Worm (Caenorhabditis elegans) whole organism, L3 larva: ENCODE results near the gene F10C1.9.
A peak's percentile ranks its signal among the peaks of the same experiment; 100 is the strongest.

Experiments
- R02D3.7 ChIP-seq: fragments of 150-350 bp; optimal IDR thresholded peaks from 2 replicates; lab custom pipeline; 2014; ENCODE audit warnings: missing biosample characterization, missing genetic modification characterization
- ZK546.5 ChIP-seq: sonication (generic microtip); optimal IDR thresholded peaks from 2 replicates; lab custom pipeline; 2017; ENCODE audit warnings: missing biosample characterization, missing genetic modification characterization
- aly-2 ChIP-seq: fragments of 150-350 bp; optimal IDR thresholded peaks from 2 replicates; lab custom pipeline; 2014; ENCODE audit warnings: missing biosample characterization, missing genetic modification characterization
- ama-1 ChIP-seq: fragments of 150-350 bp; optimal IDR thresholded peaks from 2 replicates; lab custom pipeline; 2018
- ceh-16 ChIP-seq: sonication (generic microtip); optimal IDR thresholded peaks from 2 replicates; lab custom pipeline; 2017; ENCODE audit warnings: missing biosample characterization, missing genetic modification characterization
- ceh-28 ChIP-seq: fragments of 150-350 bp; optimal IDR thresholded peaks from 2 replicates; lab custom pipeline; 2014; ENCODE audit warnings: missing biosample characterization, missing genetic modification reagents, missing genetic modification characterization
- ceh-82 ChIP-seq: fragments of 150-350 bp; optimal IDR thresholded peaks from 2 replicates; lab custom pipeline; 2014; ENCODE audit warnings: missing biosample characterization, missing genetic modification characterization
- ceh-9 ChIP-seq: sonication (generic microtip); optimal IDR thresholded peaks from 2 replicates; lab custom pipeline; 2018; ENCODE audit warnings: missing biosample characterization, missing genetic modification characterization
- daf-12 ChIP-seq: fragments of 150-350 bp; optimal IDR thresholded peaks from 2 replicates; lab custom pipeline; 2014; ENCODE audit warnings: missing biosample characterization, missing genetic modification reagents, missing genetic modification characterization
- egl-27 ChIP-seq: sonication (generic microtip); optimal IDR thresholded peaks from 4 replicates; lab custom pipeline; 2017; ENCODE audit warnings: missing biosample characterization, missing genetic modification reagents, missing genetic modification characterization
- egl-5 ChIP-seq: fragments of 150-350 bp; optimal IDR thresholded peaks from 2 replicates; lab custom pipeline; 2017; ENCODE audit warnings: missing biosample characterization, missing genetic modification reagents, missing genetic modification characterization, inconsistent platforms
- elt-1 ChIP-seq: fragments of 150-350 bp; optimal IDR thresholded peaks from 2 replicates; lab custom pipeline; 2014; ENCODE audit warnings: missing biosample characterization, missing genetic modification characterization
- elt-2 ChIP-seq: sonication (generic microtip); optimal IDR thresholded peaks from 2 replicates; lab custom pipeline; 2016; ENCODE audit warnings: missing genetic modification reagents, mild to moderate bottlenecking, missing genetic modification characterization, missing compliant biosample characterization
- eor-1 ChIP-seq, 2 experiments: fragments of 150-350 bp; optimal IDR thresholded peaks; 2 replicates each; lab custom pipeline; 2014 to 2018; ENCODE audit warnings: missing biosample characterization in 2 of 2, missing genetic modification characterization in 2 of 2
- fkh-10 ChIP-seq: sonication (generic microtip); optimal IDR thresholded peaks from 2 replicates; lab custom pipeline; 2017; ENCODE audit warnings: missing biosample characterization, missing genetic modification reagents, missing genetic modification characterization
- fkh-2 ChIP-seq: fragments of 150-350 bp; optimal IDR thresholded peaks from 2 replicates; lab custom pipeline; 2014; ENCODE audit warnings: missing biosample characterization, missing genetic modification reagents, missing genetic modification characterization
- fos-1 ChIP-seq: fragments of 150-350 bp; optimal IDR thresholded peaks from 2 replicates; lab custom pipeline; 2014; ENCODE audit warnings: missing biosample characterization, missing genetic modification characterization
- hmg-11 ChIP-seq: sonication (generic microtip); optimal IDR thresholded peaks from 2 replicates; lab custom pipeline; 2016; ENCODE audit warnings: missing genetic modification characterization, missing compliant biosample characterization
- jun-1 ChIP-seq: fragments of 150-350 bp; optimal IDR thresholded peaks from 2 replicates; lab custom pipeline; 2014; ENCODE audit warnings: missing biosample characterization, missing genetic modification reagents, missing genetic modification characterization
- lin-15B ChIP-seq: fragments of 150-350 bp; optimal IDR thresholded peaks from 2 replicates; lab custom pipeline; 2014; ENCODE audit warnings: missing biosample characterization, missing genetic modification characterization
- lin-39 ChIP-seq: fragments of 150-350 bp; optimal IDR thresholded peaks from 2 replicates; lab custom pipeline; 2018; ENCODE audit warnings: missing biosample characterization, missing genetic modification reagents, missing genetic modification characterization
- lsy-12 ChIP-seq: sonication (generic microtip); optimal IDR thresholded peaks from 2 replicates; lab custom pipeline; 2016; ENCODE audit warnings: mild to moderate bottlenecking, missing genetic modification characterization, missing compliant biosample characterization
- mdl-1 ChIP-seq: fragments of 150-350 bp; optimal IDR thresholded peaks from 2 replicates; lab custom pipeline; 2014; ENCODE audit warnings: missing biosample characterization, missing genetic modification characterization
- mml-1 ChIP-seq: fragments of 150-350 bp; sonication (generic microtip); optimal IDR thresholded peaks from 3 replicates; lab custom pipeline; 2014; ENCODE audit warnings: missing biosample characterization, missing genetic modification characterization
- nfya-1 ChIP-seq: sonication (generic microtip); optimal IDR thresholded peaks from 2 replicates; lab custom pipeline; 2017; ENCODE audit warnings: missing genetic modification characterization, mild to moderate bottlenecking, missing compliant biosample characterization, antibody characterized with exemption, moderate library complexity; ENCODE audit not compliant: insufficient read depth
- nhr-11 ChIP-seq: fragments of 150-350 bp; optimal IDR thresholded peaks from 2 replicates; lab custom pipeline; 2014; ENCODE audit warnings: missing biosample characterization, missing genetic modification characterization
- nhr-12 ChIP-seq: fragments of 150-350 bp; optimal IDR thresholded peaks from 2 replicates; lab custom pipeline; 2014; ENCODE audit warnings: missing biosample characterization, missing genetic modification characterization
- nhr-23 ChIP-seq: fragments of 150-350 bp; optimal IDR thresholded peaks from 2 replicates; lab custom pipeline; 2014; ENCODE audit warnings: missing biosample characterization, missing genetic modification reagents, missing genetic modification characterization
- nhr-237 ChIP-seq: fragments of 150-350 bp; optimal IDR thresholded peaks from 2 replicates; lab custom pipeline; 2014; ENCODE audit warnings: missing biosample characterization, missing genetic modification characterization
- nhr-25 ChIP-seq: sonication (generic microtip); optimal IDR thresholded peaks from 2 replicates; lab custom pipeline; 2017; ENCODE audit warnings: missing biosample characterization, missing genetic modification characterization
- nhr-28 ChIP-seq: fragments of 150-350 bp; optimal IDR thresholded peaks from 2 replicates; lab custom pipeline; 2014; ENCODE audit warnings: missing biosample characterization, missing genetic modification characterization
- nhr-76 ChIP-seq: fragments of 150-350 bp; sonication (generic microtip); optimal IDR thresholded peaks from 5 replicates; lab custom pipeline; 2014; ENCODE audit warnings: missing biosample characterization, missing genetic modification characterization
- nhr-77 ChIP-seq: fragments of 150-350 bp; optimal IDR thresholded peaks from 2 replicates; lab custom pipeline; 2014; ENCODE audit warnings: missing biosample characterization, missing genetic modification characterization
- pha-4 ChIP-seq: fragments of 150-350 bp; optimal IDR thresholded peaks from 2 replicates; lab custom pipeline; 2014; ENCODE audit warnings: missing biosample characterization, missing genetic modification reagents, missing genetic modification characterization
- pqm-1 ChIP-seq: fragments of 150-350 bp; optimal IDR thresholded peaks from 2 replicates; lab custom pipeline; 2017; ENCODE audit warnings: missing biosample characterization, missing genetic modification characterization, inconsistent platforms
- sea-2 ChIP-seq: fragments of 150-350 bp; sonication (generic microtip); optimal IDR thresholded peaks from 4 replicates; lab custom pipeline; 2014; ENCODE audit warnings: missing biosample characterization, missing genetic modification reagents, missing genetic modification characterization
- skn-1 ChIP-seq: fragments of 150-350 bp; optimal IDR thresholded peaks from 2 replicates; lab custom pipeline; 2014; ENCODE audit warnings: missing biosample characterization, missing genetic modification characterization
- snpc-4 ChIP-seq: fragments of 150-350 bp; optimal IDR thresholded peaks from 2 replicates; lab custom pipeline; 2014; ENCODE audit warnings: missing biosample characterization, missing genetic modification characterization
- tbx-2 ChIP-seq: sonication (generic microtip); optimal IDR thresholded peaks from 2 replicates; lab custom pipeline; 2016; ENCODE audit warnings: mild to moderate bottlenecking, missing genetic modification characterization, missing compliant biosample characterization
- unc-39 ChIP-seq: sonication (generic microtip); optimal IDR thresholded peaks from 4 replicates; lab custom pipeline; 2017; ENCODE audit warnings: missing biosample characterization, missing genetic modification characterization
- unc-62 ChIP-seq: fragments of 150-350 bp; sonication (generic microtip); optimal IDR thresholded peaks from 4 replicates; lab custom pipeline; 2014; ENCODE audit warnings: missing biosample characterization, missing genetic modification reagents, missing genetic modification characterization
- zag-1 ChIP-seq: fragments of 150-350 bp; optimal IDR thresholded peaks from 2 replicates; lab custom pipeline; 2014; ENCODE audit warnings: missing biosample characterization, missing genetic modification characterization
- ztf-11 ChIP-seq: fragments of 150-350 bp; optimal IDR thresholded peaks from 2 replicates; lab custom pipeline; 2014; ENCODE audit warnings: missing biosample characterization, missing genetic modification characterization
- ztf-4 ChIP-seq: fragments of 150-350 bp; optimal IDR thresholded peaks from 2 replicates; lab custom pipeline; 2014; ENCODE audit warnings: missing biosample characterization, missing genetic modification characterization

F10C1.9 gene

DNA sequence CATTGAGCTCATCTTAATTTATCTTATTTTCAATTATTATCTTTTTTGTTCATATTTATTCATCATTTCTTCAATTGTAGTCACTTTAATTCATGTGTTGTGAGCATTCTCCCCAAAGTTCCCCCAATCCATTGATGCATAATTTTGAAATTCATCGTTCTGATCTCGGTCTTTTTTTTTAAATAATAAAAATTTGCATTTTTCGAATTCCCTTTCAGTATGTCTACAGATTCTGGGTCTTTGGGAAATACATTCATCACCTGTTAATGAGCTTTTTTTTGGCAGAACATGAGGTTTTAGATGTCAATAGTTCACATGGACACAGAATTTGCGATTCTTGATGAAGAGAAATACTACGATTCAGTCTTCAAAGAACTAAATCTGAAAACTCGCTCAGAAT lies 25.2 kb downstream of the F10C1.9 start, which contains the start of gene damt-1:
TSS of gene damt-1 (plus strand) at position 301 of the 400 bp plus-strand sequence.
- TF ChIP-seq nhr-28 (tag; lab: Kevin White, UChicago) (no peak), mml-1 (tag; lab: Kevin White, UChicago) (no peak), eor-1 (tag; optimal IDR thresholded peaks at IDR 0.05; lab: Kevin White, UChicago) (no peak), aly-2 (tag; lab: Kevin White, UChicago) (no peak), pha-4 (tag; lab: Kevin White, UChicago) (no peak), elt-2 (tag; lab: Kevin White, UChicago) (no peak), nfya-1 (tag; lab: Kevin White, UChicago) (no peak), ZK546.5 (tag; lab: Kevin White, UChicago) (no peak), mdl-1 (tag; lab: Kevin White, UChicago) (no peak), ztf-4 (tag; lab: Kevin White, UChicago) (no peak), lin-39 (tag; lab: Kevin White, UChicago) (no peak), sea-2 (no peak), lsy-12 (tag; lab: Kevin White, UChicago) (no peak), ceh-82 (no peak)

DNA sequence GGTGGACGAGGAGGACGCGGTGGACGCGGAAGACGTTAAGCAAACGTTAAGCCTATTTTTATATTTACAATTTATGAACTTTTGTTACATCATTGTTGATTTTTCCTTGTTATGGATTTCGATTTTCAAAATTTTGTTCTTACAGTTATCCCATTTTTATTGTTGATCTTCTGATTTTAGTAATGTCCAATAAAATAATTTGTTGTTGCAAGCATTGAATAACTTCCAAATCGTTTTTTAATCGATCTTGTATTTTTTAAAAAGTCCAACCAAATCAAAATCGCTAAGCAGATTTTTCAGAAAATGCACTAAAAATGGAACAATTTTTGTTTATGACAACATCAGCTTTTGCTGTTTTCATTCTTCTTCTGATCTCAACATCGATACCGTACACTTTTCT lies 27.3 kb downstream of the F10C1.9 start, which contains the start of gene zipt-3:
TSS of gene zipt-3 (plus strand) at position 301 of the 400 bp plus-strand sequence.
- TF ChIP-seq nhr-25 (tag; lab: Kevin White, UChicago), result no peak
- no peak for TF ChIP-seq fos-1 (tag; lab: Kevin White, UChicago)
- TF ChIP-seq nhr-77 (tag; lab: Kevin White, UChicago), result no peak
- TF ChIP-seq egl-5 (tag; lab: Kevin White, UChicago), result no peak
- TF ChIP-seq zag-1, result no peak
- no peak for TF ChIP-seq sea-2

DNA sequence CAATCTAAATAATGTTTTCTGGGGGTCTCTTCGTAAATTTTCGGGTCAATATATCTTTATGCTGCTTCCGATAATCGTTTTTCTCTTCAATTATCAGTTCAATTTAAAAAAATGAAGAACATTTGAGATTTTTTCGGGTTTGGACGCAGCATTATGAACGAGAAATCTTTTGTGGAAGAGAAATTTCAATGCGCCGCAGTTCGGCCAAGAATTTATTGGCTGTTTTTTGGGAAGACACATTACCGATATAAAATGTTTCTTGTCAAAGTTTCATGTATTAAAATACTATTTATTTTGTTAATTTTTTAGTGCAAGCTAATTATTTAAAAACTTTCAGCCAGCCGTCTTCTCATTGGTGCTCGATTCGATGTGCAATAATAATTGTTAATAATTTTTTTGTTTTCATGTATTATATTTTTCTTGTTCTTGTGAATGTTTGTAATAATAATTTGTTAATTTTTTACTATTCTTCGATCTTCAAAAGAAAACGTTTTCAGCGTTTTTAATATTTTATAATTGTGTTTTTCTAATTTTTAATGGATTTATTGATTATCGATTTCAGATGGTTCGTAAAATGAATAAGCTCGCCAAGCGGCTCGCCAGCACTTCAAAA lies 29.2 kb downstream of the F10C1.9 start, which contains the start of the genes C18A3.10 and C18A3.3:
TSS of gene C18A3.10 (minus strand) at position 101 of the 613 bp plus-strand sequence.
TSS of gene C18A3.3 (plus strand) at position 563 of the 613 bp plus-strand sequence.
- TF ChIP-seq nhr-237 (tag; lab: Kevin White, UChicago) (no peak), ceh-28 (tag; lab: Kevin White, UChicago) (no peak), hmg-11 (tag; lab: Kevin White, UChicago) (no peak), nhr-12 (no peak), fkh-10 (no peak), pqm-1 (tag; lab: Kevin White, UChicago) (no peak), unc-62 (GFP tag; lab: Kevin White, UChicago) (no peak), nhr-23 (no peak), sea-2 (no peak)

DNA sequence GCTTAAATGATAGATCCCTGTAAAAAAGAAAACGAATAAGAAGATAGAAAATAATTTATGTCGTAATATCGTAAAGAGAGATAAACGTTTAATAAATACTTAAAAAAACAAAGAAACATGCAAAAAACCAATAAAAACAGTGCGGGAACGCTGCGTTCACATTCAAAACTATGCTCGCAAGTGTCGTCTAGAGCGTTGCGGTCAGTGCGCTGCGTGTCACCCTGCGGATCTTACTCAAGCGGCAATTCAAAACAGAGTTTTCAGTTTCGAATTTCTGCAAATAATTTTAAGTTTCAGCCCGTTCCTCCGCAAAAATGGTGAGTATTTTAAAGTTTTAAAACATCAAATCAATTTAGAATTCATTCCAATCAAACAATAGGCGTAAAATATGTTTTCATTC lies 30.3 kb downstream of the F10C1.9 start, which contains the start of the genes tiar-1 and lelo-4:
TSS of gene tiar-1 (minus strand) at position 17 of the 400 bp plus-strand sequence.
TSS of gene lelo-4 (plus strand) at position 118 of the 400 bp plus-strand sequence.
- no peak for TF ChIP-seq fkh-10
- no peak for TF ChIP-seq egl-27 (tag; lab: Kevin White, UChicago)
- TF ChIP-seq pqm-1 (tag; lab: Kevin White, UChicago), result no peak
- TF ChIP-seq lsy-12 (tag; lab: Kevin White, UChicago), result no peak
- TF ChIP-seq ZK546.5 (tag; lab: Kevin White, UChicago), result peak; percentile 61
- TF ChIP-seq lin-39 (tag; lab: Kevin White, UChicago), result peak; percentile 48
- no peak for TF ChIP-seq elt-1 (tag; lab: Kevin White, UChicago)
- no peak for TF ChIP-seq tbx-2
- no peak for TF ChIP-seq ceh-82
- TF ChIP-seq jun-1 (tag; lab: Kevin White, UChicago), result no peak
- no peak for TF ChIP-seq ztf-11
- peak; percentile 78 for TF ChIP-seq pha-4 (tag; lab: Kevin White, UChicago)
- TF ChIP-seq ceh-28 (tag; lab: Kevin White, UChicago), result no peak
- TF ChIP-seq nfya-1 (tag; lab: Kevin White, UChicago), result peak; percentile 78
- TF ChIP-seq daf-12 (tag; lab: Kevin White, UChicago), result no peak
- TF ChIP-seq elt-2 (tag; lab: Kevin White, UChicago), result peak; percentile 76
- no peak for TF ChIP-seq sea-2
- peak; percentile 61 for TF ChIP-seq ama-1
- TF ChIP-seq R02D3.7, result no peak
- TF ChIP-seq nhr-12, result no peak
- peak; percentile 66 for TF ChIP-seq nhr-23
- no peak for TF ChIP-seq nhr-237 (tag; lab: Kevin White, UChicago)
- TF ChIP-seq ceh-16 (tag; lab: Kevin White, UChicago), result no peak
- TF ChIP-seq nhr-77 (tag; lab: Kevin White, UChicago), result no peak
- peak; percentile 86 for TF ChIP-seq lin-15B (tag; lab: Kevin White, UChicago)
- peak; percentile 12 for TF ChIP-seq skn-1 (tag; lab: Kevin White, UChicago)
- no peak for TF ChIP-seq fos-1 (tag; lab: Kevin White, UChicago)
- TF ChIP-seq egl-5 (tag; lab: Kevin White, UChicago), result no peak
- no peak for TF ChIP-seq nhr-11 (tag; lab: Kevin White, UChicago)
- TF ChIP-seq nhr-25 (tag; lab: Kevin White, UChicago), result peak; percentile 76
- no peak for TF ChIP-seq ceh-9
- no peak for TF ChIP-seq zag-1
- no peak for TF ChIP-seq fkh-2 (tag; lab: Kevin White, UChicago)
- TF ChIP-seq mdl-1 (tag; lab: Kevin White, UChicago), result no peak
- peak; percentile 84 for TF ChIP-seq snpc-4 (tag; lab: Kevin White, UChicago)
- no peak for TF ChIP-seq unc-39 (tag; lab: Kevin White, UChicago)
- TF ChIP-seq eor-1 (tag; optimal IDR thresholded peaks at IDR 0.05; lab: Kevin White, UChicago), result no peak
- peak; percentile 47 for TF ChIP-seq hmg-11 (tag; lab: Kevin White, UChicago)
- no peak for TF ChIP-seq nhr-76 (tag; lab: Kevin White, UChicago)
